Fruit fly (Drosophila melanogaster) whole organism: ENCODE measurements around the gene CG10063.

Experiments used
- CG8478 ChIP-seq: fragments of >200 bp; optimal IDR thresholded peaks from 2 replicates; lab custom pipeline; 2018; ENCODE audit warnings: inconsistent platforms
- EcR ChIP-seq, 2 experiments: fragments of >200 bp; optimal IDR thresholded peaks; 2 replicates each; lab custom pipeline; 2017; ENCODE audit warnings: missing biosample characterization in 2 of 2, missing genetic modification characterization in 2 of 2, missing genetic modification reagents in 2 of 2
- usp ChIP-seq: fragments of >200 bp; optimal IDR thresholded peaks from 2 replicates; lab custom pipeline; 2017; ENCODE audit warnings: missing biosample characterization, missing genetic modification characterization, mixed read lengths

- no peak for TF ChIP-seq EcR (GFP tag; optimal IDR thresholded peaks at IDR 0.05; lab: Kevin White, UChicago)
- TF ChIP-seq usp (GFP tag; lab: Kevin White, UChicago), result no peak
- no peak for TF ChIP-seq CG8478 (lab: Kevin White, UChicago)
Observed at dm6 chr3L:6947188-6947971, 24.9 kb downstream of the CG10063 start.
